Fruit fly (Drosophila melanogaster): Measurements from ENCODE around the gene CG45012.

DNA sequence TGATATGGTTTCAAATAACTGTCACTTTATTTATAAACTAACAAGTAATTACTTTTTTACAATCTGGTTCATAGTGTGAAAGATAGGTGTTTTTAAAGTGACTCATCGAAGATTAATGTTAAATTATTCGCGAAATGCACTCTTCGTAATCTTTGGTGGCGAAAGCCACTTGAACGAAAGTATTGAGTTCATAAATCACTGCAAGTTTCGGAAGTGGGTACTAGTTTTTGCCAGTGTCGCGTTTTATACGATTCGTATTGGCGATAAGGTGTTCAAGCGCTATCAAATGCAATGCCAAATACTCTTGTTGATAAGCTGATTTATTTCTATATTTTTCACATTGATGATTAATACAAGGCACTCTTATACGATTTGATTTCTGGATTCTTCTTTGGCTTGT, 7.1 kb downstream of the CG45012 start:
- TF ChIP-seq CG12605 (GFP tag; IDR thresholded peaks at IDR 0.05) (no peak), CG14655 (GFP tag; optimal IDR thresholded peaks at IDR 0.05) (no peak), rn (GFP tag; IDR thresholded peaks at IDR 0.05) (no peak), CG8159 (tag; optimal IDR thresholded peaks at IDR 0.05) (no peak), CG17806 (tag; optimal IDR thresholded peaks at IDR 0.05) (no peak), EcR (GFP tag; optimal IDR thresholded peaks at IDR 0.05) (no peak), gl (tag; optimal IDR thresholded peaks at IDR 0.05) (no peak), CG8301 (tag; optimal IDR thresholded peaks at IDR 0.05) (no peak), CG10348 (GFP tag; IDR thresholded peaks at IDR 0.05) (no peak)
